Fruit fly (Drosophila melanogaster) whole organism, embryonic: ENCODE measurements around the gene CG5850.

Experiments
- Ada2b ChIP-seq: fragments of 200-800 bp; sonication (Bioruptor generic); IDR thresholded peaks from 2 replicates; pipeline ENCODE4 v1.3.6; 2022; ENCODE audit warnings: missing biosample characterization, missing genetic modification characterization
- Antp ChIP-seq: fragments of 200-800 bp; sonication (Bioruptor generic); optimal IDR thresholded peaks from 3 replicates; lab custom pipeline; 2016; ENCODE audit warnings: missing biosample characterization, missing genetic modification characterization
- CG10366 ChIP-seq: fragments of 200-800 bp; sonication (Bioruptor generic); IDR thresholded peaks from 2 replicates; pipeline ENCODE4 v1.3.6; 2022; ENCODE audit warnings: missing biosample characterization, missing genetic modification characterization
- CG11085 ChIP-seq: fragments of 200-800 bp; sonication (Bioruptor generic); IDR thresholded peaks from 2 replicates; pipeline ENCODE4 v1.3.6; 2022; ENCODE audit warnings: missing biosample characterization, missing genetic modification characterization
- CG12104 ChIP-seq: fragments of 200-800 bp; sonication (Bioruptor generic); optimal IDR thresholded peaks from 3 replicates; lab custom pipeline; 2016; ENCODE audit warnings: missing biosample characterization, missing genetic modification characterization
- CG12391 ChIP-seq: fragments of 200-800 bp; sonication (Bioruptor generic); optimal IDR thresholded peaks from 3 replicates; lab custom pipeline; 2018; ENCODE audit warnings: missing biosample characterization, mild to moderate bottlenecking, missing genetic modification characterization, moderate library complexity
- CG17385 ChIP-seq: fragments of 200-800 bp; sonication (Bioruptor generic); optimal IDR thresholded peaks from 3 replicates; lab custom pipeline; 2018; ENCODE audit warnings: missing biosample characterization, mild to moderate bottlenecking, missing genetic modification characterization
- CG17829 ChIP-seq: fragments of 200-800 bp; optimal IDR thresholded peaks from 2 replicates; lab custom pipeline; 2019; ENCODE audit warnings: missing biosample characterization, mild to moderate bottlenecking, missing genetic modification characterization, moderate library complexity
- CG18599 ChIP-seq: fragments of 200-800 bp; sonication (Bioruptor generic); optimal IDR thresholded peaks from 3 replicates; lab custom pipeline; 2017; ENCODE audit warnings: missing biosample characterization, missing genetic modification characterization, mild to moderate bottlenecking, moderate library complexity, missing genetic modification reagents
- CG2129 ChIP-seq: fragments of 200-800 bp; sonication (Bioruptor generic); IDR thresholded peaks from 2 replicates; pipeline ENCODE4 v1.3.6; 2022; ENCODE audit warnings: missing biosample characterization, missing genetic modification characterization; ENCODE audit not compliant: partially characterized antibody
- CG34224 ChIP-seq: fragments of 200-800 bp; sonication (Bioruptor generic); IDR thresholded peaks from 3 replicates; pipeline ENCODE4 v1.3.6; 2022; ENCODE audit warnings: missing biosample characterization, missing genetic modification characterization; ENCODE audit not compliant: partially characterized antibody
- CG34422 ChIP-seq: fragments of 200-800 bp; sonication (Bioruptor generic); IDR thresholded peaks from 3 replicates; pipeline ENCODE4 v1.3.6; 2022; ENCODE audit warnings: missing biosample characterization, missing genetic modification characterization
- CG3995 ChIP-seq: fragments of 200-800 bp; sonication (Bioruptor generic); optimal IDR thresholded peaks from 3 replicates; lab custom pipeline; 2016; ENCODE audit warnings: missing biosample characterization, missing genetic modification characterization
- CG5245 ChIP-seq: fragments of 200-800 bp; sonication (Bioruptor generic); optimal IDR thresholded peaks from 3 replicates; lab custom pipeline; 2016; ENCODE audit warnings: missing biosample characterization, missing genetic modification characterization
- CG6654 ChIP-seq: fragments of 200-800 bp; sonication (Bioruptor generic); optimal IDR thresholded peaks from 2 replicates; lab custom pipeline; 2017; ENCODE audit warnings: missing biosample characterization, mild to moderate bottlenecking, missing genetic modification characterization
- CG6854 ChIP-seq: fragments of 200-800 bp; sonication (Bioruptor generic); optimal IDR thresholded peaks from 3 replicates; lab custom pipeline; 2017; ENCODE audit warnings: missing biosample characterization, mild to moderate bottlenecking, missing genetic modification characterization
- CG7745 ChIP-seq: fragments of 200-800 bp; sonication (Bioruptor generic); optimal IDR thresholded peaks from 2 replicates; lab custom pipeline; 2018; ENCODE audit warnings: missing biosample characterization, mild to moderate bottlenecking, missing genetic modification characterization, moderate library complexity
- CG8290 ChIP-seq, 3 experiments: fragments of 200-800 bp; sonication (Bioruptor generic); optimal IDR thresholded peaks; 2 replicates each; lab custom pipeline; 2016 to 2019; ENCODE audit warnings: missing biosample characterization in 3 of 3, missing genetic modification characterization in 3 of 3, mild to moderate bottlenecking in 2 of 3, moderate library complexity in 1 of 3
- CTCF ChIP-seq: fragments of 200-800 bp; sonication (Bioruptor generic); optimal IDR thresholded peaks from 2 replicates; lab custom pipeline; 2017; ENCODE audit warnings: missing biosample characterization, mild to moderate bottlenecking, missing genetic modification characterization, moderate library complexity
- Chrac-16 ChIP-seq: fragments of 200-800 bp; sonication (Bioruptor generic); optimal IDR thresholded peaks from 3 replicates; lab custom pipeline; 2016; ENCODE audit warnings: missing biosample characterization, missing genetic modification characterization
- Dek ChIP-seq: fragments of 200-800 bp; sonication (Bioruptor generic); optimal IDR thresholded peaks from 3 replicates; lab custom pipeline; 2019; ENCODE audit warnings: missing biosample characterization, mild to moderate bottlenecking, missing genetic modification characterization, moderate library complexity
- Gsc ChIP-seq: fragments of 200-800 bp; sonication (Bioruptor generic); IDR thresholded peaks from 2 replicates; pipeline ENCODE4 v1.3.6; 2022; ENCODE audit warnings: missing biosample characterization, missing genetic modification characterization
- HLH3B ChIP-seq: fragments of 200-800 bp; sonication (Bioruptor generic); IDR thresholded peaks from 2 replicates; pipeline ENCODE4 v1.3.6; 2022; ENCODE audit warnings: missing biosample characterization, missing genetic modification characterization
- Lhr ChIP-seq: fragments of 200-800 bp; sonication (Bioruptor generic); optimal IDR thresholded peaks from 3 replicates; lab custom pipeline; 2017; ENCODE audit warnings: mild to moderate bottlenecking, missing biosample characterization, missing genetic modification reagents, missing genetic modification characterization
- Max ChIP-seq: fragments of 200-800 bp; sonication (Bioruptor generic); optimal IDR thresholded peaks from 2 replicates; lab custom pipeline; 2016; ENCODE audit warnings: missing biosample characterization, mild to moderate bottlenecking, missing genetic modification characterization
- Poxn ChIP-seq: fragments of 200-800 bp; sonication (Bioruptor generic); IDR thresholded peaks from 2 replicates; pipeline ENCODE4 v1.3.6; 2022; ENCODE audit warnings: missing biosample characterization, missing genetic modification characterization
- Trl ChIP-seq, 3 experiments: fragments of >200 bp in 2 of 3; fragments of 200-800 bp in 1 of 3; sonication (Bioruptor generic) in 1 of 3; optimal IDR thresholded peaks; 2 replicates in 1 of 3; 3 replicates in 2 of 3; lab custom pipeline; 2016 to 2017; ENCODE audit warnings: missing biosample characterization in 1 of 3, missing genetic modification characterization in 1 of 3
- ab ChIP-seq: fragments of 200-800 bp; sonication (Bioruptor generic); optimal IDR thresholded peaks from 2 replicates; lab custom pipeline; 2016; ENCODE audit warnings: missing biosample characterization, missing genetic modification characterization
- abd-A ChIP-seq: fragments of 200-800 bp; sonication (Bioruptor generic); optimal IDR thresholded peaks from 3 replicates; lab custom pipeline; 2019; ENCODE audit warnings: missing biosample characterization, mild to moderate bottlenecking, missing genetic modification characterization, moderate library complexity
- ac ChIP-seq: fragments of 200-800 bp; sonication (Bioruptor generic); optimal IDR thresholded peaks from 3 replicates; lab custom pipeline; 2017; ENCODE audit warnings: missing biosample characterization, mild to moderate bottlenecking, missing genetic modification characterization
- bowl ChIP-seq: fragments of 200-800 bp; sonication (Bioruptor generic); IDR thresholded peaks from 2 replicates; pipeline ENCODE4 v1.3.6; 2022; ENCODE audit warnings: missing biosample characterization, missing genetic modification characterization
- chn ChIP-seq: fragments of 200-800 bp; sonication (Bioruptor generic); optimal IDR thresholded peaks from 2 replicates; lab custom pipeline; 2016; ENCODE audit warnings: missing biosample characterization, missing genetic modification characterization
- cwo ChIP-seq: fragments of 200-800 bp; sonication (Bioruptor generic); optimal IDR thresholded peaks from 3 replicates; lab custom pipeline; 2017; ENCODE audit warnings: missing biosample characterization, missing genetic modification characterization, mild to moderate bottlenecking, moderate library complexity, missing genetic modification reagents
- dan ChIP-seq: fragments of 200-800 bp; sonication (Bioruptor generic); IDR thresholded peaks from 2 replicates; pipeline ENCODE4 v1.3.6; 2022; ENCODE audit warnings: missing biosample characterization, missing genetic modification characterization
- disco-r ChIP-seq: fragments of 200-800 bp; sonication (Bioruptor generic); optimal IDR thresholded peaks from 2 replicates; lab custom pipeline; 2016; ENCODE audit warnings: missing biosample characterization, missing genetic modification characterization
- dm ChIP-seq: fragments of 200-800 bp; sonication (Bioruptor generic); optimal IDR thresholded peaks from 3 replicates; lab custom pipeline; 2016; ENCODE audit warnings: missing biosample characterization, missing genetic modification characterization
- gce ChIP-seq: fragments of 200-800 bp; sonication (Bioruptor generic); IDR thresholded peaks from 3 replicates; pipeline ENCODE4 v1.3.6; 2022; ENCODE audit warnings: missing biosample characterization, missing genetic modification characterization
- ham ChIP-seq: fragments of 200-800 bp; sonication (Bioruptor generic); IDR thresholded peaks from 2 replicates; pipeline ENCODE4 v1.3.6; 2022; ENCODE audit warnings: missing biosample characterization, missing genetic modification characterization
- jigr1 ChIP-seq: fragments of 200-800 bp; sonication (Bioruptor generic); IDR thresholded peaks from 3 replicates; pipeline ENCODE4 v1.3.6; 2022; ENCODE audit warnings: missing biosample characterization, missing genetic modification characterization
- ken ChIP-seq: fragments of 200-800 bp; sonication (Bioruptor generic); IDR thresholded peaks from 3 replicates; pipeline ENCODE4 v1.3.6; 2022; ENCODE audit warnings: missing biosample characterization, missing genetic modification characterization
- lab ChIP-seq: fragments of 200-800 bp; sonication (Bioruptor generic); optimal IDR thresholded peaks from 3 replicates; lab custom pipeline; 2017; ENCODE audit warnings: missing biosample characterization, missing genetic modification characterization, mild to moderate bottlenecking, moderate library complexity, missing genetic modification reagents
- lbe ChIP-seq: fragments of 200-800 bp; sonication (Bioruptor generic); optimal IDR thresholded peaks from 2 replicates; lab custom pipeline; 2016; ENCODE audit warnings: missing biosample characterization, mild to moderate bottlenecking, missing genetic modification characterization
- org-1 ChIP-seq: fragments of 200-800 bp; sonication (Bioruptor generic); optimal IDR thresholded peaks from 2 replicates; lab custom pipeline; 2017; ENCODE audit warnings: missing biosample characterization, missing genetic modification characterization
- pfk ChIP-seq: fragments of 200-800 bp; sonication (Bioruptor generic); optimal IDR thresholded peaks from 2 replicates; lab custom pipeline; 2018; ENCODE audit warnings: missing biosample characterization, mild to moderate bottlenecking, missing genetic modification characterization, moderate library complexity
- ranshi ChIP-seq: fragments of 200-800 bp; sonication (Bioruptor generic); IDR thresholded peaks from 2 replicates; pipeline ENCODE4 v1.3.6; 2022; ENCODE audit warnings: missing biosample characterization, missing genetic modification characterization
- run ChIP-seq: fragments of 200-800 bp; sonication (Bioruptor generic); optimal IDR thresholded peaks from 3 replicates; lab custom pipeline; 2018; ENCODE audit warnings: missing biosample characterization, mild to moderate bottlenecking, missing genetic modification characterization
- schlank ChIP-seq: fragments of 200-800 bp; sonication (Bioruptor generic); optimal IDR thresholded peaks from 2 replicates; lab custom pipeline; 2018; ENCODE audit warnings: missing biosample characterization, mild to moderate bottlenecking, missing genetic modification characterization
- sens-2 ChIP-seq: fragments of 200-800 bp; sonication (Bioruptor generic); IDR thresholded peaks from 2 replicates; pipeline ENCODE4 v1.3.6; 2022; ENCODE audit warnings: missing biosample characterization, missing genetic modification characterization
- slbo ChIP-seq: fragments of 200-800 bp; sonication (Bioruptor generic); IDR thresholded peaks from 2 replicates; pipeline ENCODE4 v1.3.6; 2022; ENCODE audit warnings: missing biosample characterization, missing genetic modification characterization
- stwl ChIP-seq: fragments of 200-800 bp; sonication (Bioruptor generic); optimal IDR thresholded peaks from 3 replicates; lab custom pipeline; 2018; ENCODE audit warnings: missing biosample characterization, mild to moderate bottlenecking, missing genetic modification characterization, moderate library complexity
- tin ChIP-seq: fragments of 200-800 bp; sonication (Bioruptor generic); optimal IDR thresholded peaks from 3 replicates; lab custom pipeline; 2016; ENCODE audit warnings: missing biosample characterization, missing genetic modification characterization
- trem ChIP-seq: fragments of 200-800 bp; optimal IDR thresholded peaks from 3 replicates; lab custom pipeline; 2019; ENCODE audit warnings: missing biosample characterization, mild to moderate bottlenecking, missing genetic modification characterization, moderate library complexity

The CG5850 gene

dm6 chr2L:10009293-10009695 lies 45.5 kb upstream of the CG5850 start, which contains the start of gene Trp1 (continued):
- TF ChIP-seq stwl (peak; percentile 63), Gsc (GFP tag; lab: Robert Waterston, UW) (no peak), CG34224 (GFP tag; lab: Robert Waterston, UW) (peak; percentile 90), ab (no peak), HLH3B (GFP tag; lab: Robert Waterston, UW) (no peak), CG7745 (tag; lab: Kevin White, UChicago) (no peak), bowl (no peak), slbo (GFP tag; lab: Robert Waterston, UW) (no peak), CG3995 (GFP tag; lab: Kevin White, UChicago) (peak; percentile 12), disco-r (GFP tag; lab: Kevin White, UChicago) (no peak), jigr1 (GFP tag; lab: Robert Waterston, UW) (no peak; the same call in 2 of the 3 replicates), CG17385 (GFP tag; lab: Kevin White, UChicago) (no peak), cwo (GFP tag; lab: Kevin White, UChicago) (no peak), Ada2b (GFP tag; lab: Robert Waterston, UW) (no peak), CG12104 (GFP tag; lab: Kevin White, UChicago) (no peak), CG18599 (GFP tag; lab: Kevin White, UChicago) (no peak), chn (no peak), trem (tag; lab: Kevin White, UChicago) (peak; percentile 49), tin (GFP tag; lab: Kevin White, UChicago) (no peak), CG5245 (GFP tag; lab: Kevin White, UChicago) (no peak), CG6854 (GFP tag; lab: Kevin White, UChicago) (no peak), CTCF (GFP tag; lab: Kevin White, UChicago) (no peak), CG6654 (GFP tag; lab: Kevin White, UChicago) (no peak), CG12391 (tag; lab: Kevin White, UChicago) (peak; percentile 21), Max (GFP tag; lab: Kevin White, UChicago) (no peak), Dek (peak; percentile 9), ac (GFP tag; lab: Kevin White, UChicago) (no peak), ken (GFP tag; lab: Robert Waterston, UW) (no peak), dm (no peak), ranshi (GFP tag; lab: Robert Waterston, UW) (no peak), schlank (no peak), sens-2 (GFP tag; lab: Robert Waterston, UW) (no peak), pfk (no peak), Trl (optimal IDR thresholded peaks at IDR 0.05; lab: Kevin White, UChicago) (no peak), Trl (GFP tag; optimal IDR thresholded peaks at IDR 0.05; lab: Kevin White, UChicago) (no peak), lbe (GFP tag; lab: Kevin White, UChicago) (peak; percentile 10), CG8290 (GFP tag; optimal IDR thresholded peaks at IDR 0.05; lab: Kevin White, UChicago) (no peak), CG8290 (tag; optimal IDR thresholded peaks at IDR 0.05; lab: Kevin White, UChicago) (peak in 1 of 2 experiments; percentile 33), CG10366 (GFP tag; lab: Robert Waterston, UW) (no peak), CG11085 (GFP tag; lab: Robert Waterston, UW) (no peak), CG17829 (peak; percentile 25), dan (GFP tag; lab: Robert Waterston, UW) (no peak), run (no peak), ham (GFP tag; lab: Robert Waterston, UW) (no peak), Poxn (no peak), lab (GFP tag; lab: Kevin White, UChicago) (no peak), Lhr (GFP tag; lab: Kevin White, UChicago) (no peak), CG2129 (GFP tag; lab: Robert Waterston, UW) (peak; percentile 84), Antp (GFP tag; lab: Kevin White, UChicago) (no peak), org-1 (GFP tag; lab: Kevin White, UChicago) (no peak), abd-A (tag; lab: Kevin White, UChicago) (peak; percentile 57), CG34422 (GFP tag; lab: Robert Waterston, UW) (0 out of 3 replicates have a peak, but pooled peaks have one; percentile 51), gce (no peak), Chrac-16 (GFP tag; lab: Kevin White, UChicago) (no peak)
